Worm (Caenorhabditis elegans): Measurements from ENCODE around the gene Y15E3A.3.
A peak's percentile ranks its signal among the peaks of the same experiment; 100 is the strongest.

The Y15E3A.3 gene

ce11 chrX:15354938-15355337 lies 29.3 kb upstream of the Y15E3A.3 start, which contains the start of gene nfki-1:
Gene nfki-1, plus strand, starts transcription at chrX:15355238.
- TF ChIP-seq mdl-1 (tag; optimal IDR thresholded peaks at IDR 0.05): no peak
- no peak for TF ChIP-seq ztf-11 (tag; optimal IDR thresholded peaks at IDR 0.05)
- TF ChIP-seq aly-2 (tag; optimal IDR thresholded peaks at IDR 0.05): no peak
- TF ChIP-seq lin-11 (tag; optimal IDR thresholded peaks at IDR 0.05): no peak
- TF ChIP-seq unc-39 (tag; optimal IDR thresholded peaks at IDR 0.05): no peak
- TF ChIP-seq nhr-237 (tag; optimal IDR thresholded peaks at IDR 0.05): no peak
- no peak for TF ChIP-seq ceh-16 (tag; optimal IDR thresholded peaks at IDR 0.05)
- no peak for TF ChIP-seq alr-1 (tag; optimal IDR thresholded peaks at IDR 0.05)
- no peak for TF ChIP-seq skn-1 (tag; optimal IDR thresholded peaks at IDR 0.05)
- TF ChIP-seq peb-1 (tag; optimal IDR thresholded peaks at IDR 0.05): no peak
- no peak for TF ChIP-seq nhr-11 (tag; optimal IDR thresholded peaks at IDR 0.05)
- TF ChIP-seq nhr-129 (tag; optimal IDR thresholded peaks at IDR 0.05): no peak

- peak; percentile 65 for TF ChIP-seq sma-3 (GFP tag; optimal IDR thresholded peaks at IDR 0.05)
- TF ChIP-seq aly-2 (tag; optimal IDR thresholded peaks at IDR 0.05): no peak
- no peak for TF ChIP-seq ZK546.5 (tag; optimal IDR thresholded peaks at IDR 0.05)
- no peak for TF ChIP-seq nhr-12 (tag; optimal IDR thresholded peaks at IDR 0.05)
- peak; percentile 78 for TF ChIP-seq nhr-6 (tag; optimal IDR thresholded peaks at IDR 0.05)
- TF ChIP-seq ztf-1 (GFP tag; conservative IDR thresholded peaks at IDR 0.05): no peak
- peak; percentile 59 to 83 for TF ChIP-seq lsy-2 (tag; optimal IDR thresholded peaks at IDR 0.05)
- TF ChIP-seq lin-39 (tag; optimal IDR thresholded peaks at IDR 0.05): no peak
- peak; percentile 96 for TF ChIP-seq sma-9 (GFP tag; optimal IDR thresholded peaks at IDR 0.05)
- peak; percentile 13 for TF ChIP-seq sma-9 (tag; optimal IDR thresholded peaks at IDR 0.05)
- TF ChIP-seq Y55F3AM.14 (GFP tag; optimal IDR thresholded peaks at IDR 0.05): peak; percentile 96
- peak; percentile 67 for TF ChIP-seq fos-1 (tag; optimal IDR thresholded peaks at IDR 0.05)
- peak; percentile 92 for TF ChIP-seq crh-2 (tag; optimal IDR thresholded peaks at IDR 0.05)
- TF ChIP-seq peb-1 (tag; optimal IDR thresholded peaks at IDR 0.05): peak; percentile 85
- no peak for TF ChIP-seq elt-1 (tag; optimal IDR thresholded peaks at IDR 0.05)
- no peak for TF ChIP-seq ceh-82 (tag; optimal IDR thresholded peaks at IDR 0.05)
- TF ChIP-seq F13H6.1 (tag; optimal IDR thresholded peaks at IDR 0.05): peak; percentile 95
- TF ChIP-seq nhr-77 (tag; optimal IDR thresholded peaks at IDR 0.05): peak; percentile 8
- TF ChIP-seq gmeb-1 (tag; optimal IDR thresholded peaks at IDR 0.05): peak; percentile 15
- no peak for TF ChIP-seq nhr-23 (tag; optimal IDR thresholded peaks at IDR 0.05)
- peak; percentile 94 for TF ChIP-seq zag-1 (tag; optimal IDR thresholded peaks at IDR 0.05)
- TF ChIP-seq lin-11 (tag; optimal IDR thresholded peaks at IDR 0.05): peak; percentile 58
- TF ChIP-seq snpc-4 (tag; optimal IDR thresholded peaks at IDR 0.05): peak; percentile 50
- peak; percentile 88 for TF ChIP-seq nhr-129 (tag; optimal IDR thresholded peaks at IDR 0.05)
- peak; percentile 37 for TF ChIP-seq unc-62 (GFP tag; optimal IDR thresholded peaks at IDR 0.05)
- TF ChIP-seq lin-13 (GFP tag; optimal IDR thresholded peaks at IDR 0.05): peak; percentile 61
- no peak for TF ChIP-seq R02D3.7 (tag; optimal IDR thresholded peaks at IDR 0.05)
- TF ChIP-seq blmp-1 (tag; optimal IDR thresholded peaks at IDR 0.05; ENCODE audit: insufficient read depth): peak; percentile 91
- peak; percentile 6 for TF ChIP-seq ama-1 (optimal IDR thresholded peaks at IDR 0.05)
- TF ChIP-seq C34F6.9 (tag; optimal IDR thresholded peaks at IDR 0.05): peak; percentile 95
- no peak for TF ChIP-seq mab-5 (tag; optimal IDR thresholded peaks at IDR 0.05)
- peak; percentile 96 for TF ChIP-seq unc-55 (GFP tag; optimal IDR thresholded peaks at IDR 0.05)
- TF ChIP-seq nhr-25 (tag; optimal IDR thresholded peaks at IDR 0.05): peak; percentile 80
- peak; percentile 88 for TF ChIP-seq nhr-21 (tag; optimal IDR thresholded peaks at IDR 0.05)
- peak; percentile 88 to 93 for TF ChIP-seq mdl-1 (tag; optimal IDR thresholded peaks at IDR 0.05)
- no peak for TF ChIP-seq ztf-11 (tag; optimal IDR thresholded peaks at IDR 0.05)
- peak; percentile 74 for TF ChIP-seq ztf-4 (tag; optimal IDR thresholded peaks at IDR 0.05)
- TF ChIP-seq skn-1 (tag; optimal IDR thresholded peaks at IDR 0.05): peak; percentile 73
- TF ChIP-seq unc-39 (tag; optimal IDR thresholded peaks at IDR 0.05): peak; percentile 22
- TF ChIP-seq elt-3 (tag; optimal IDR thresholded peaks at IDR 0.05): no peak
- no peak for TF ChIP-seq nhr-11 (tag; optimal IDR thresholded peaks at IDR 0.05)
- peak; percentile 13 for TF ChIP-seq ceh-16 (tag; optimal IDR thresholded peaks at IDR 0.05)
- peak; percentile 97 for TF ChIP-seq egl-27 (tag; optimal IDR thresholded peaks at IDR 0.05)
- peak; percentile 78 for TF ChIP-seq sem-4 (tag; optimal IDR thresholded peaks at IDR 0.05)
Observed at ce11 chrX:15353874-15354480, 28.4 kb upstream of the Y15E3A.3 start.

All from whole organism, L2 larva.